Worm (Caenorhabditis elegans) whole organism, midembryonic: ENCODE data around the gene amph-1.

Experiments
- T22C8.4 ChIP-seq: fragments of 200-800 bp; sonication (Bioruptor generic); IDR thresholded peaks from 2 replicates; pipeline ENCODE4 v1.3.6; 2022; ENCODE audit warnings: missing genetic modification characterization, missing compliant biosample characterization
- cog-1 ChIP-seq: sonication (generic microtip); optimal IDR thresholded peaks from 2 replicates; lab custom pipeline; 2016; ENCODE audit warnings: missing genetic modification characterization, missing compliant biosample characterization
- flt-1 ChIP-seq: fragments of 200-800 bp; sonication (Bioruptor generic); IDR thresholded peaks from 2 replicates; pipeline ENCODE4 v1.3.6; 2022; ENCODE audit warnings: missing genetic modification characterization, missing compliant biosample characterization
- klf-2 ChIP-seq: fragments of 200-800 bp; sonication (Bioruptor generic); conservative IDR thresholded peaks from 2 replicates; pipeline ENCODE4 v1.3.6; 2022; ENCODE audit warnings: missing genetic modification reagents, missing genetic modification characterization, missing compliant biosample characterization
- med-1 ChIP-seq: sonication (generic microtip); optimal IDR thresholded peaks from 2 replicates; lab custom pipeline; 2017; ENCODE audit warnings: missing genetic modification characterization, mild to moderate bottlenecking, missing compliant biosample characterization, antibody characterized with exemption, missing genetic modification reagents; ENCODE audit not compliant: insufficient read depth
- ref-1 ChIP-seq: fragments of 200-800 bp; sonication (Bioruptor generic); conservative IDR thresholded peaks from 2 replicates; pipeline ENCODE4 v1.3.6; 2022; ENCODE audit warnings: missing genetic modification reagents, missing genetic modification characterization, missing compliant biosample characterization
- tab-1 ChIP-seq: fragments of 200-800 bp; sonication (Bioruptor generic); IDR thresholded peaks from 2 replicates; pipeline ENCODE4 v1.3.6; 2022; ENCODE audit warnings: missing genetic modification characterization, missing compliant biosample characterization
- ztf-23 ChIP-seq: fragments of 200-800 bp; sonication (Bioruptor generic); IDR thresholded peaks from 2 replicates; pipeline ENCODE4 v1.3.6; 2022; ENCODE audit warnings: missing genetic modification reagents, missing genetic modification characterization, missing compliant biosample characterization
- ztf-29 ChIP-seq: fragments of 200-800 bp; sonication (Bioruptor generic); IDR thresholded peaks from 2 replicates; pipeline ENCODE4 v1.3.6; 2022; ENCODE audit warnings: missing genetic modification reagents, missing genetic modification characterization, missing compliant biosample characterization

- no peak for TF ChIP-seq klf-2 (GFP tag; lab: Robert Waterston, UW)
- no peak for TF ChIP-seq tab-1 (GFP tag; lab: Robert Waterston, UW)
- no peak for TF ChIP-seq cog-1 (tag; lab: Kevin White, UChicago)
- no peak for TF ChIP-seq flt-1 (GFP tag; lab: Robert Waterston, UW)
- TF ChIP-seq med-1 (GFP tag; lab: Kevin White, UChicago) = no peak
- no peak for TF ChIP-seq ref-1 (GFP tag; lab: Robert Waterston, UW)
- TF ChIP-seq ztf-23 = no peak
- no peak for TF ChIP-seq ztf-29 (GFP tag; lab: Robert Waterston, UW)
- no peak for TF ChIP-seq T22C8.4 (GFP tag; lab: Robert Waterston, UW)
These were observed 20.5 kb upstream of the amph-1 start for ce11 chrIV:9668103-9668672.
